Worm (Caenorhabditis elegans): ENCODE results near the gene F59B2.8.
A peak's percentile ranks its signal among the peaks of the same experiment; 100 is the strongest.

Gene F59B2.8

DNA sequence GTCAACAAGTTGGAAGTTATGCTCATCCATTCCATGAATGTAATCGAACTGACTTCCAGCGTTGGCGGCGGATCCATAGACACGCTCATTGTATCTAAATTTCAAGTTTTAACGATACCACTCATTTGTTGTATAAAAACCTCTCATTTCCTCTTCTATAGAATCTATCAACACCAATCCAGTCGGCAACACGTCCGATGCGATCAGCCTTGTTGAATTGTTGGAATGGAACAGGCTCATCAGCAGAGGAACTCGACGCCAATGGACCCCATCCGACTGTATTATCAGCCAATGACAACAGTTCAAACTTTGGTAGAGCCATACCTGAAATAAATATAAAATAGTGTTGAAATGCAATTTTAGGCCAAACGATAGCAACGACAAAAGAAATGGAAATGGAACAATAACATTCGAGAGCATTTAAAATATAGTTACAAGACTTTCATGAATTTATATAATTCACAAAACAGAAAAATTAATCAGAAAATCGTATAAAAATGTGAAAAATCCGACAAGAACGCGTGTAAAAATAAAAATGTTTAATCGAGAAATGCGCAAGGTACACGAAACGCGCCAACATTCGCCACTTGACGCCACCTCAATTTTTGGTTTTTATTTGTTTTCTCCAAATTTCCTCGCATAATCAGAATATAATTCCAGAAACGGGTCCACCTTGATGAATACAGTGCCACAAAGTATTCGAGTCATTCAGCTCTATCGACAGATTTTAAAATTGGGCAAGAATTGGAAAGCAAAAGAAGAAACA, 38.6 kb downstream of the F59B2.8 start, which contains the start of the genes eif-3.D and R08D7.4 (continued):
- TF ChIP-seq dmd-6 (GFP tag; IDR thresholded peaks at IDR 0.05) (peak; percentile 45), egl-43 (GFP tag; IDR thresholded peaks at IDR 0.05) (no peak), arid-1 (GFP tag; conservative IDR thresholded peaks at IDR 0.05) (peak; percentile 52; the same call in 1 of the 2 replicates), nhr-11 (tag; optimal IDR thresholded peaks at IDR 0.05) (no peak), mdl-1 (tag; optimal IDR thresholded peaks at IDR 0.05) (no peak), hlh-11 (tag; optimal IDR thresholded peaks at IDR 0.05) (peak; percentile 51), ztf-7 (tag; optimal IDR thresholded peaks at IDR 0.05) (peak; percentile 34), hmg-1.1 (GFP tag; IDR thresholded peaks at IDR 0.05) (peak; percentile 57; the same call in 1 of the 2 replicates), rbr-2 (tag; optimal IDR thresholded peaks at IDR 0.05) (peak; percentile 65), D1046.2 (GFP tag; IDR thresholded peaks at IDR 0.05) (no peak), mes-2 (tag; optimal IDR thresholded peaks at IDR 0.05; ENCODE audit: poor library complexity, severe bottlenecking) (peak; percentile 88)

DNA sequence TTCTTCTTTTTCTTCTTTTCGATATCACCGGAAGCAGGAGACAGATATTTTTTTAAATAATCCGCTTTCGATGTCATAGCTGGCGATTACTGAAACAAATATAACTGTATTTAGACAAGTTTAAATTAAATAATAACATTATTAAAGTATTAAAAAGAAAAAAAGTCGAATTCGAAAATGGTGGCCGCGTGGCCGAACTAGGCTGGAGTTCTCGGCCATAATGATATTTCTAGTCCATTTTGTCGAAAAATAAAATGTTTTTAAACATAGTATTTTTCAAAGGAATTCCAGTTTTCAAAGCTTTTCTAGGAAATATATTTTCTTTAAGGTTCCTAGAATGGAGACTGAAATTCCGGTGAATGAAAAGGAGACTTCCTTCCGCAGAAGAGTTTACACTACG, 42.4 kb downstream of the F59B2.8 start, which contains the start of the genes bud-13 and rpap-2:
TSS of gene bud-13 (minus strand) at position 89 of the 400 bp plus-strand sequence.
TSS of gene rpap-2 (plus strand) at position 329 of the 400 bp plus-strand sequence.
- peak; percentile 29 for TF ChIP-seq dpl-1 (GFP tag; optimal IDR thresholded peaks at IDR 0.05)
- no peak for TF ChIP-seq daf-12 (tag; optimal IDR thresholded peaks at IDR 0.05)
- no peak for TF ChIP-seq F49E8.2 (tag; optimal IDR thresholded peaks at IDR 0.05; ENCODE audit: borderline replicate concordance)
- TF ChIP-seq fos-1 (tag; optimal IDR thresholded peaks at IDR 0.05): no peak
- peak in 1 of 2 experiments; percentile 22 for TF ChIP-seq hif-1 (tag; optimal IDR thresholded peaks at IDR 0.05)
- no peak for TF ChIP-seq dmd-8 (GFP tag; IDR thresholded peaks at IDR 0.05)
- peak; percentile 91 for TF ChIP-seq mes-2 (tag; optimal IDR thresholded peaks at IDR 0.05; ENCODE audit: poor library complexity, severe bottlenecking)
- TF ChIP-seq F37D6.2 (tag; optimal IDR thresholded peaks at IDR 0.05): no peak

DNA sequence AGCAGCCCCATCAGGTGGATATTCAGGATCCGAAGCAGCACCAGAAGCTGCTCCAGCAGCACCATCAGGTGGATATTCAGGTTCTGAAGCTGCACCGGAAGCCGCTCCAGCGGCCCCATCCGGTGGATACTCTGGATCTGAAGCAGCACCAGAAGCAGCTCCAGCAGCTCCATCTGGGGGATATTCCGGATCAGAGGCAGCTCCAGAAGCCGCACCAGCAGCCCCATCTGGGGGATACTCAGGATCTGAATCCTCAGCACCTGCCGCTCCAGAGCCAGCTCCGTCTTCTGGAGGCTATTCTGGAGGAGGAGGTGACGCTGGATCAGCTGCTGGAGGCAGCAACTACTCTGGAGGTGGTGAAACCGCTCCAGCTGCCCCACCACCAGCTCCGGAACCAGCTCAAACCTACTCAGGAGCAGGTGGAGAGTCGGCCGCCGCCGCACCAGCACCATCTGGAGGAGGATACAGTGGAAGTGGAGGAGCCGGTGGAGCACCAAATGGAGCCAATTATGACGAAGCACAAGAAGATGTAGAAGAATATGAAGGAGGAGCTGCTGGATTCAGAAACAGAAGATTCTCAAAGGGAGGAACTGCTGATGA, 45.2 kb downstream of the F59B2.8 start:
- TF ChIP-seq nhr-11 (tag; optimal IDR thresholded peaks at IDR 0.05) (no peak), set-16 (GFP tag; IDR thresholded peaks at IDR 0.05) (peak; percentile 96), dpl-1 (GFP tag; optimal IDR thresholded peaks at IDR 0.05) (no peak), pha-4 (GFP tag; IDR thresholded peaks at IDR 0.05) (peak; percentile 69; the same call in 1 of the 2 replicates), pha-4 (tag; optimal IDR thresholded peaks at IDR 0.05) (no peak), unc-62 (GFP tag; optimal IDR thresholded peaks at IDR 0.05 in 1 of 2) (peak in 1 of 2 experiments; percentile 15), unc-62 (tag; optimal IDR thresholded peaks at IDR 0.05) (no peak)

DNA sequence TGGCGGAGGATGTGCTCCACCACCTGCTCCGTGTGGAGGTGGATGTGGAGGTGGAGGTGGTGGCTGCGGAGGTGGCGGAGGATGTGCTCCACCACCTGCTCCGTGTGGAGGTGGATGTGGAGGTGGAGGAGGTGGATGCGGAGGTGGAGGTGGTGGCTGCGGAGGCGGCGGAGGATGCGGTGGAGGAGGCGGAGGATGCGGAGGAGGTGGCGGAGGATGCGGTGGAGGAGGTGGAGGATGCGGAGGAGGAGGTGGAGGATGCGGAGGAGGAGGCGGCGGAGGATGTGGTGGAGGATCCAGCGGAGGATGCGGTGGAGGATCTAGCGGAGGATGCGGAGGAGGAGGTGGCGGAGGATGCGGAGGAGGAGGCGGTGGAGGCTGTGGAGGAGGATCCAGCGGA, 47.5 kb downstream of the F59B2.8 start:
- TF ChIP-seq F37D6.2 (tag; optimal IDR thresholded peaks at IDR 0.05) (no peak), vab-7 (GFP tag; IDR thresholded peaks at IDR 0.05) (no peak), ztf-11 (tag; optimal IDR thresholded peaks at IDR 0.05) (no peak), snpc-1.2 (GFP tag; IDR thresholded peaks at IDR 0.05) (no peak), R02D3.7 (tag; optimal IDR thresholded peaks at IDR 0.05) (no peak), cey-2 (tag; optimal IDR thresholded peaks at IDR 0.05; ENCODE audit: borderline replicate concordance, insufficient read depth) (no peak), hlh-11 (tag; optimal IDR thresholded peaks at IDR 0.05) (no peak), nhr-237 (tag; optimal IDR thresholded peaks at IDR 0.05) (no peak), lsy-2 (tag; optimal IDR thresholded peaks at IDR 0.05) (no peak), pha-4 (GFP tag; IDR thresholded peaks at IDR 0.05) (peak; percentile 98; the same call in 1 of the 2 replicates), pha-4 (tag; optimal IDR thresholded peaks at IDR 0.05) (no peak), snpc-4 (tag; optimal IDR thresholded peaks at IDR 0.05) (no peak), ceh-32 (tag; optimal IDR thresholded peaks at IDR 0.05; ENCODE audit: poor library complexity) (no peak), saeg-2 (GFP tag; IDR thresholded peaks at IDR 0.05) (no peak), ceh-44 (GFP tag; IDR thresholded peaks at IDR 0.05) (no peak), mep-1 (tag; optimal IDR thresholded peaks at IDR 0.05) (no peak), set-16 (GFP tag; IDR thresholded peaks at IDR 0.05) (peak; percentile 99), tra-1 (GFP tag; IDR thresholded peaks at IDR 0.05) (no peak), dpl-1 (GFP tag; optimal IDR thresholded peaks at IDR 0.05) (no peak), ctbp-1 (GFP tag; IDR thresholded peaks at IDR 0.05) (no peak), egl-43 (GFP tag; IDR thresholded peaks at IDR 0.05) (0 out of 2 replicates have a peak, but pooled peaks have one; percentile 16), daf-12 (tag; optimal IDR thresholded peaks at IDR 0.05) (no peak), sdz-12 (GFP tag; optimal IDR thresholded peaks at IDR 0.05) (no peak)
